Fruit fly (Drosophila melanogaster): Measurements from ENCODE around the gene Zip71B.

dm6 chr3L:14986984-14987896 lies 4.8 kb upstream of the Zip71B start:
- TF ChIP-seq D19A (tag; optimal IDR thresholded peaks at IDR 0.05) = no peak
- 0 out of 2 replicates have a peak, but pooled peaks have one; percentile 18 for TF ChIP-seq sna (GFP tag; IDR thresholded peaks at IDR 0.05; ENCODE audit: partially characterized antibody)
- TF ChIP-seq CG11093 (GFP tag; IDR thresholded peaks at IDR 0.05) = no peak
- TF ChIP-seq CG10959 (GFP tag; IDR thresholded peaks at IDR 0.05) = no peak
